Worm (Caenorhabditis elegans) whole organism, late embryonic: Measurements from ENCODE around the gene rsef-1.

ENCODE experiments used
- hlh-15 ChIP-seq: sonication (generic microtip); optimal IDR thresholded peaks from 2 replicates; lab custom pipeline; 2016; ENCODE audit warnings: missing genetic modification characterization, missing compliant biosample characterization
- pag-3 ChIP-seq: sonication (generic microtip); optimal IDR thresholded peaks from 2 replicates; lab custom pipeline; 2016; ENCODE audit warnings: missing compliant biosample characterization, missing genetic modification characterization, borderline replicate concordance
- ref-2 ChIP-seq: sonication (generic microtip); optimal IDR thresholded peaks from 2 replicates; lab custom pipeline; 2016; ENCODE audit warnings: missing genetic modification characterization, missing compliant biosample characterization

ce11 chrX:3067052-3067451, 7.9 kb upstream of the rsef-1 start:
- TF ChIP-seq ref-2 (no peak), pag-3 (tag; lab: Kevin White, UChicago) (no peak), hlh-15 (no peak)
